Worm (Caenorhabditis elegans): ENCODE data around the gene ins-12.

Gene ins-12

ce11 chrII:5518055-5518454 lies 36.4 kb upstream of the ins-12 start:
- TF ChIP-seq ztf-16 (tag; optimal IDR thresholded peaks at IDR 0.05) = no peak
- no peak for TF ChIP-seq pag-3 (tag; optimal IDR thresholded peaks at IDR 0.05; ENCODE audit: borderline replicate concordance)
- no peak for TF ChIP-seq lim-6 (tag; optimal IDR thresholded peaks at IDR 0.05)
- TF ChIP-seq odd-2 (tag; optimal IDR thresholded peaks at IDR 0.05) = no peak
- no peak for TF ChIP-seq ceh-19 (GFP tag; optimal IDR thresholded peaks at IDR 0.05)
- no peak for TF ChIP-seq pros-1 (tag; optimal IDR thresholded peaks at IDR 0.05)
- TF ChIP-seq npax-4 (tag; optimal IDR thresholded peaks at IDR 0.05) = no peak
- no peak for TF ChIP-seq sox-2 (GFP tag; IDR thresholded peaks at IDR 0.05)
- no peak for TF ChIP-seq fkh-6 (tag; optimal IDR thresholded peaks at IDR 0.05)
- no peak for TF ChIP-seq hlh-15 (tag; optimal IDR thresholded peaks at IDR 0.05)
- no peak for TF ChIP-seq ets-4 (tag; optimal IDR thresholded peaks at IDR 0.05)
- no peak for TF ChIP-seq pha-2 (tag; optimal IDR thresholded peaks at IDR 0.05)
- TF ChIP-seq ttx-3 (tag; optimal IDR thresholded peaks at IDR 0.05) = no peak
- no peak for TF ChIP-seq hlh-6 (tag; optimal IDR thresholded peaks at IDR 0.05)
- no peak for TF ChIP-seq tbx-7 (tag; optimal IDR thresholded peaks at IDR 0.05)
- no peak for TF ChIP-seq fkh-10 (GFP tag; optimal IDR thresholded peaks at IDR 0.05)

- TF ChIP-seq syd-9 (tag; optimal IDR thresholded peaks at IDR 0.05) (no peak), dve-1 (tag; optimal IDR thresholded peaks at IDR 0.05) (no peak), nhr-11 (tag; optimal IDR thresholded peaks at IDR 0.05) (no peak), T23F11.4 (GFP tag; optimal IDR thresholded peaks at IDR 0.05) (no peak), ahr-1 (tag; optimal IDR thresholded peaks at IDR 0.05) (no peak), ttx-3 (tag; optimal IDR thresholded peaks at IDR 0.05) (no peak), pqm-1 (tag; optimal IDR thresholded peaks at IDR 0.05) (no peak), tbx-7 (tag; optimal IDR thresholded peaks at IDR 0.05) (no peak), hlh-8 (tag; optimal IDR thresholded peaks at IDR 0.05) (no peak), hlh-30 (tag; optimal IDR thresholded peaks at IDR 0.05; ENCODE audit: insufficient read depth) (no peak), pax-1 (tag; optimal IDR thresholded peaks at IDR 0.05) (no peak)
These were observed 35.5 kb upstream of the ins-12 start, which contains the start of gene ZK177.2 for ce11 chrII:5518910-5519309. Gene ZK177.2 (plus strand): TSS chrII:5519210.

ce11 chrII:5521411-5521810 lies 33.0 kb upstream of the ins-12 start, which contains the start of gene ZK177.12:
Gene ZK177.12 (plus strand): TSS chrII:5521711.
- TF ChIP-seq ztf-16 (tag; optimal IDR thresholded peaks at IDR 0.05) (no peak), ceh-6 (GFP tag; optimal IDR thresholded peaks at IDR 0.05) (no peak), ahr-1 (tag; optimal IDR thresholded peaks at IDR 0.05) (no peak), sox-4 (tag; optimal IDR thresholded peaks at IDR 0.05) (no peak), rnt-1 (tag; optimal IDR thresholded peaks at IDR 0.05) (no peak), sox-2 (GFP tag; IDR thresholded peaks at IDR 0.05) (no peak), pag-3 (tag; optimal IDR thresholded peaks at IDR 0.05; ENCODE audit: borderline replicate concordance) (no peak), hlh-6 (tag; optimal IDR thresholded peaks at IDR 0.05) (no peak), K02D7.2 (tag; optimal IDR thresholded peaks at IDR 0.05) (no peak), unc-86 (tag; optimal IDR thresholded peaks at IDR 0.05) (no peak), pqm-1 (tag; optimal IDR thresholded peaks at IDR 0.05) (no peak), fkh-6 (tag; optimal IDR thresholded peaks at IDR 0.05) (no peak)

ce11 chrII:5522637-5523036 lies 31.8 kb upstream of the ins-12 start, which contains the start of gene ZK177.11:
Gene ZK177.11 (plus strand): TSS chrII:5522937.
- TF ChIP-seq odd-2 (tag; optimal IDR thresholded peaks at IDR 0.05) = no peak
- TF ChIP-seq dve-1 (tag; optimal IDR thresholded peaks at IDR 0.05) = no peak
- no peak for TF ChIP-seq ref-2 (tag; optimal IDR thresholded peaks at IDR 0.05)
- no peak for TF ChIP-seq pag-3 (tag; optimal IDR thresholded peaks at IDR 0.05; ENCODE audit: borderline replicate concordance)

- no peak for TF ChIP-seq fkh-6 (tag; optimal IDR thresholded peaks at IDR 0.05)
- no peak for TF ChIP-seq pros-1 (tag; optimal IDR thresholded peaks at IDR 0.05)
- no peak for TF ChIP-seq ceh-14 (tag; optimal IDR thresholded peaks at IDR 0.05)
- TF ChIP-seq sox-4 (tag; optimal IDR thresholded peaks at IDR 0.05) = no peak
- TF ChIP-seq dve-1 (tag; optimal IDR thresholded peaks at IDR 0.05) = no peak
- TF ChIP-seq F13H6.1 (tag; optimal IDR thresholded peaks at IDR 0.05) = no peak
- TF ChIP-seq lim-6 (tag; optimal IDR thresholded peaks at IDR 0.05) = no peak
- no peak for TF ChIP-seq ahr-1 (tag; optimal IDR thresholded peaks at IDR 0.05)
- no peak for TF ChIP-seq ama-1 (optimal IDR thresholded peaks at IDR 0.05)
- no peak for TF ChIP-seq K09A11.1 (tag; optimal IDR thresholded peaks at IDR 0.05; ENCODE audit: insufficient read depth)
- TF ChIP-seq ets-4 (tag; optimal IDR thresholded peaks at IDR 0.05) = no peak
- TF ChIP-seq ttx-3 (tag; optimal IDR thresholded peaks at IDR 0.05) = no peak
- TF ChIP-seq unc-86 (tag; optimal IDR thresholded peaks at IDR 0.05) = no peak
These were observed 29.1 kb upstream of the ins-12 start, which contains the start of gene tbx-35 for ce11 chrII:5525297-5525696. Gene tbx-35 (minus strand): TSS chrII:5525397.

All from whole organism, late embryonic.